Worm (Caenorhabditis elegans): Measurements from ENCODE around the gene C07G1.7.

C07G1.7 gene

ce11 chrIV:8252856-8253255, 41.2 kb upstream of the C07G1.7 start (continued):
- TF ChIP-seq unc-120 (tag; optimal IDR thresholded peaks at IDR 0.05; ENCODE audit: poor library complexity, severe bottlenecking) (peak; percentile 97), nhr-12 (tag; optimal IDR thresholded peaks at IDR 0.05) (peak; percentile 5)

- no peak for TF ChIP-seq ces-1 (GFP tag; optimal IDR thresholded peaks at IDR 0.05)
These were observed 39.7 kb upstream of the C07G1.7 start for ce11 chrIV:8251346-8251745.

ce11 chrIV:8247341-8247740, 35.7 kb upstream of the C07G1.7 start:
- TF ChIP-seq elt-1 (tag; optimal IDR thresholded peaks at IDR 0.05; ENCODE audit: borderline replicate concordance, insufficient read depth) (peak; percentile 67), snpc-4 (tag; optimal IDR thresholded peaks at IDR 0.05) (no peak)

- TF ChIP-seq bed-3 (GFP tag; optimal IDR thresholded peaks at IDR 0.05): no peak
- no peak for TF ChIP-seq pha-4 (tag; optimal IDR thresholded peaks at IDR 0.05)
- no peak for TF ChIP-seq hlh-1 (tag; optimal IDR thresholded peaks at IDR 0.05)
- TF ChIP-seq nhr-237 (tag; optimal IDR thresholded peaks at IDR 0.05): no peak
- no peak for TF ChIP-seq ces-1 (GFP tag; optimal IDR thresholded peaks at IDR 0.05)
- no peak for TF ChIP-seq ceh-39 (tag; optimal IDR thresholded peaks at IDR 0.05)
- TF ChIP-seq ztf-11 (tag; optimal IDR thresholded peaks at IDR 0.05): no peak
- no peak for TF ChIP-seq unc-39 (tag; optimal IDR thresholded peaks at IDR 0.05)
- TF ChIP-seq lin-13 (tag; optimal IDR thresholded peaks at IDR 0.05): no peak
- TF ChIP-seq unc-62 (GFP tag; optimal IDR thresholded peaks at IDR 0.05): no peak
- no peak for TF ChIP-seq lin-32 (GFP tag; optimal IDR thresholded peaks at IDR 0.05)
- TF ChIP-seq blmp-1 (tag; optimal IDR thresholded peaks at IDR 0.05): no peak
- no peak for TF ChIP-seq sem-2 (GFP tag; optimal IDR thresholded peaks at IDR 0.05)
These were observed 32.5 kb upstream of the C07G1.7 start, which contains the start of gene T09A12.1 for ce11 chrIV:8244112-8244511. TSS of gene T09A12.1 (plus strand) at chrIV:8244412.

- TF ChIP-seq sptf-1 (tag; optimal IDR thresholded peaks at IDR 0.05) (no peak), sem-2 (GFP tag; optimal IDR thresholded peaks at IDR 0.05) (no peak), M03D4.4 (tag; optimal IDR thresholded peaks at IDR 0.05) (no peak), ceh-43 (GFP tag; optimal IDR thresholded peaks at IDR 0.05) (no peak), mls-2 (tag; optimal IDR thresholded peaks at IDR 0.05) (no peak), ceh-83 (GFP tag; optimal IDR thresholded peaks at IDR 0.05) (no peak), lin-32 (GFP tag; optimal IDR thresholded peaks at IDR 0.05) (no peak), pha-4 (tag; optimal IDR thresholded peaks at IDR 0.05) (no peak), flh-1 (GFP tag; optimal IDR thresholded peaks at IDR 0.05) (no peak)
These were observed 32.0 kb upstream of the C07G1.7 start, which contains the start of gene T09A12.8 for ce11 chrIV:8243599-8243998. TSS of gene T09A12.8 (minus strand) at chrIV:8243699.

- peak; percentile 71 for TF ChIP-seq nhr-2 (tag; optimal IDR thresholded peaks at IDR 0.05)
- peak; percentile 72 for TF ChIP-seq elt-1 (tag; optimal IDR thresholded peaks at IDR 0.05; ENCODE audit: borderline replicate concordance, insufficient read depth)
- TF ChIP-seq bed-3 (GFP tag; optimal IDR thresholded peaks at IDR 0.05): no peak
These were observed 31.5 kb upstream of the C07G1.7 start for ce11 chrIV:8243170-8243569.

- TF ChIP-seq ces-1 (GFP tag; optimal IDR thresholded peaks at IDR 0.05): no peak
- no peak for TF ChIP-seq ceh-39 (tag; optimal IDR thresholded peaks at IDR 0.05)
- no peak for TF ChIP-seq lin-32 (GFP tag; optimal IDR thresholded peaks at IDR 0.05)
- TF ChIP-seq elt-1 (tag; optimal IDR thresholded peaks at IDR 0.05; ENCODE audit: borderline replicate concordance, insufficient read depth): peak; percentile 79
These were observed 29.7 kb upstream of the C07G1.7 start for ce11 chrIV:8241312-8241833.

ce11 chrIV:8239584-8239983, 27.9 kb upstream of the C07G1.7 start:
- TF ChIP-seq nhr-12 (tag; optimal IDR thresholded peaks at IDR 0.05) (no peak), flh-1 (GFP tag; optimal IDR thresholded peaks at IDR 0.05) (no peak), snpc-4 (tag; optimal IDR thresholded peaks at IDR 0.05) (no peak), nhr-237 (tag; optimal IDR thresholded peaks at IDR 0.05) (no peak), mab-5 (tag; optimal IDR thresholded peaks at IDR 0.05) (no peak), drap-1 (GFP tag; optimal IDR thresholded peaks at IDR 0.05) (no peak), nhr-76 (tag; optimal IDR thresholded peaks at IDR 0.05) (no peak), lin-13 (tag; optimal IDR thresholded peaks at IDR 0.05) (no peak), M03D4.4 (tag; optimal IDR thresholded peaks at IDR 0.05) (no peak), ceh-43 (GFP tag; optimal IDR thresholded peaks at IDR 0.05) (no peak), sptf-1 (tag; optimal IDR thresholded peaks at IDR 0.05) (no peak), ham-2 (GFP tag; optimal IDR thresholded peaks at IDR 0.05) (no peak), elt-1 (tag; optimal IDR thresholded peaks at IDR 0.05; ENCODE audit: borderline replicate concordance, insufficient read depth) (no peak), pha-4 (tag; optimal IDR thresholded peaks at IDR 0.05) (no peak), mep-1 (tag; optimal IDR thresholded peaks at IDR 0.05) (no peak)

Data from whole organism, mixed stage, embryonic.